Worm (Caenorhabditis elegans) whole organism, L1 larva: ENCODE results near the gene msp-36.

Source experiments
- aly-2 ChIP-seq: fragments of 150-350 bp; optimal IDR thresholded peaks from 2 replicates; lab custom pipeline; 2014; ENCODE audit warnings: missing biosample characterization, missing genetic modification characterization
- egl-13 ChIP-seq: sonication (generic microtip); optimal IDR thresholded peaks from 2 replicates; lab custom pipeline; 2016; ENCODE audit warnings: missing genotype, missing genetic modification reagents, missing genetic modification characterization, missing compliant biosample characterization
- lin-35 ChIP-seq, 2 experiments: fragments of 150-350 bp; optimal IDR thresholded peaks; 2 replicates each; lab custom pipeline; 2014; ENCODE audit warnings: missing biosample characterization in 2 of 2, missing genetic modification characterization in 2 of 2, missing genetic modification reagents in 2 of 2
- lsy-2 ChIP-seq, 2 experiments: fragments of 150-350 bp; optimal IDR thresholded peaks; 2 replicates each; lab custom pipeline; 2014; ENCODE audit warnings: missing biosample characterization in 2 of 2, missing genetic modification characterization in 2 of 2
- snpc-4 ChIP-seq: fragments of 150-350 bp; optimal IDR thresholded peaks from 2 replicates; lab custom pipeline; 2014; ENCODE audit warnings: missing biosample characterization, missing genetic modification characterization
- sox-4 ChIP-seq: sonication (generic microtip); optimal IDR thresholded peaks from 2 replicates; lab custom pipeline; 2016; ENCODE audit warnings: missing genetic modification characterization, missing compliant biosample characterization
- unc-62 ChIP-seq: fragments of 150-350 bp; optimal IDR thresholded peaks from 2 replicates; lab custom pipeline; 2014; ENCODE audit warnings: missing biosample characterization, missing genetic modification reagents, missing genetic modification characterization

DNA sequence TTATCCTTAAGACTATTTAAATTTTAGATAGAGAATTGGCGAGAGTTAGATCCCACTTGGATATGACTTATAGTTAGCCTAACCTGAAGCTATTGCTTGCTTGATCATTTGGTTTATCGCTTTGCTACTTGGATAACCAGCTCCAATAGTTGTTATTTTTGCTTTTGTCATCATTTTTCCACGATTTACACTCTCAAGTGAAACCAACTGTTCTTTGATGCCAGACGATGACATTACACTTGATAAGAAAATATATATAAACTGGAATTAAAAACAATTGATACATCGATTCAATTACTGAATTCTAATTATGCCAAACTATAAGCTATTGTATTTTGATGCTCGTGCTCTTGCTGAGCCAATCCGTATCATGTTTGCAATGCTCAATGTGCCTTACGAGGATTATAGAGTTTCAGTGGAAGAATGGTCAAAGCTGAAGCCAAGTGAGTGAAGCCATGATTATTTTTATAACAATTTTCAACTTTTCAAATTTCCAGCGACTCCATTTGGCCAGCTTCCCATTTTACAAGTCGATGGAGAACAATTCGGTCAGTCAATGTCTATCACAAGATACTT, 46.8 kb downstream of the msp-36 start, which contains the start of the genes gst-2, gst-4 and dhs-12:
- TF ChIP-seq lsy-2 (tag; optimal IDR thresholded peaks at IDR 0.05; lab: Kevin White, UChicago) (no peak), snpc-4 (tag; lab: Kevin White, UChicago) (no peak), aly-2 (tag; lab: Kevin White, UChicago) (no peak), unc-62 (GFP tag; lab: Kevin White, UChicago) (no peak), sox-4 (no peak), lin-35 (GFP tag; optimal IDR thresholded peaks at IDR 0.05; lab: Kevin White, UChicago) (no peak), egl-13 (no peak)
